Worm (Caenorhabditis elegans) whole organism, L4/young adult: ENCODE data around the gene Y54G2A.15.

Source experiments
- W03F9.2 ChIP-seq: fragments of 150-350 bp; optimal IDR thresholded peaks from 2 replicates; lab custom pipeline; 2014; ENCODE audit warnings: missing biosample characterization, missing genetic modification characterization
- dao-5 ChIP-seq: sonication (generic microtip); optimal IDR thresholded peaks from 2 replicates; lab custom pipeline; 2016; ENCODE audit warnings: missing genotype, missing genetic modification characterization, moderate library complexity, missing compliant biosample characterization
- him-1 ChIP-seq: sonication (generic microtip); optimal IDR thresholded peaks from 2 replicates; lab custom pipeline; 2016; ENCODE audit warnings: missing genotype, missing genetic modification reagents, missing genetic modification characterization, missing compliant biosample characterization

ce11 chrIV:2835364-2835763, 8.4 kb downstream of the Y54G2A.15 start, which contains the start of gene clec-82:
- TF ChIP-seq dao-5 (tag; lab: Kevin White, UChicago) (no peak), W03F9.2 (tag; lab: Kevin White, UChicago) (no peak), him-1 (tag; lab: Kevin White, UChicago) (no peak)
